Fruit fly (Drosophila melanogaster) whole organism, embryonic: ENCODE measurements around the gene Orct2.

Source experiments
- CG1024 ChIP-seq: fragments of 200-800 bp; sonication (Bioruptor generic); IDR thresholded peaks from 2 replicates; pipeline ENCODE4 v1.3.6; 2022; ENCODE audit warnings: missing biosample characterization, missing genetic modification characterization
- CG10366 ChIP-seq: fragments of 200-800 bp; sonication (Bioruptor generic); IDR thresholded peaks from 2 replicates; pipeline ENCODE4 v1.3.6; 2022; ENCODE audit warnings: missing biosample characterization, missing genetic modification characterization
- CG10431 ChIP-seq: fragments of 200-800 bp; sonication (Bioruptor generic); optimal IDR thresholded peaks from 3 replicates; lab custom pipeline; 2018; ENCODE audit warnings: missing biosample characterization, mild to moderate bottlenecking, missing genetic modification characterization
- CG11696 ChIP-seq: fragments of 200-800 bp; sonication (Bioruptor generic); IDR thresholded peaks from 2 replicates; pipeline ENCODE4 v1.3.6; 2022; ENCODE audit warnings: missing biosample characterization, missing genetic modification characterization
- CG12744 ChIP-seq: fragments of 200-800 bp; sonication (Bioruptor generic); optimal IDR thresholded peaks from 2 replicates; lab custom pipeline; 2016; ENCODE audit warnings: missing biosample characterization, missing genetic modification characterization
- CG13123 ChIP-seq: fragments of 200-800 bp; sonication (Bioruptor generic); optimal IDR thresholded peaks from 2 replicates; lab custom pipeline; 2016; ENCODE audit warnings: missing biosample characterization, missing genetic modification characterization
- CG13296 ChIP-seq: fragments of 200-800 bp; sonication (Bioruptor generic); optimal IDR thresholded peaks from 3 replicates; lab custom pipeline; 2018; ENCODE audit warnings: missing biosample characterization, mild to moderate bottlenecking, missing genetic modification characterization
- CG1603 ChIP-seq: fragments of 200-800 bp; sonication (Bioruptor generic); optimal IDR thresholded peaks from 2 replicates; lab custom pipeline; 2019; ENCODE audit warnings: missing biosample characterization, mild to moderate bottlenecking, missing genetic modification characterization, moderate library complexity
- CG16815 ChIP-seq: fragments of 200-800 bp; sonication (Bioruptor generic); optimal IDR thresholded peaks from 3 replicates; lab custom pipeline; 2017; ENCODE audit warnings: missing biosample characterization, mild to moderate bottlenecking, missing genetic modification characterization
- CG18476 ChIP-seq: fragments of 200-800 bp; sonication (Bioruptor generic); optimal IDR thresholded peaks from 2 replicates; lab custom pipeline; 2016; ENCODE audit warnings: missing biosample characterization, mild to moderate bottlenecking, missing genetic modification characterization
- CG18619 ChIP-seq: fragments of 200-800 bp; sonication (Bioruptor generic); optimal IDR thresholded peaks from 3 replicates; lab custom pipeline; 2017; ENCODE audit warnings: missing biosample characterization, mild to moderate bottlenecking, missing genetic modification characterization
- CG2129 ChIP-seq: fragments of 200-800 bp; sonication (Bioruptor generic); IDR thresholded peaks from 2 replicates; pipeline ENCODE4 v1.3.6; 2022; ENCODE audit warnings: missing biosample characterization, missing genetic modification characterization; ENCODE audit not compliant: partially characterized antibody
- CG30020 ChIP-seq: fragments of 200-800 bp; optimal IDR thresholded peaks from 2 replicates; lab custom pipeline; 2019; ENCODE audit warnings: missing biosample characterization, mild to moderate bottlenecking, missing genetic modification characterization, moderate library complexity
- CG31224 ChIP-seq: fragments of 200-800 bp; sonication (Bioruptor generic); IDR thresholded peaks from 2 replicates; pipeline ENCODE4 v1.3.6; 2022; ENCODE audit warnings: missing biosample characterization, missing genetic modification characterization
- CG34224 ChIP-seq: fragments of 200-800 bp; sonication (Bioruptor generic); IDR thresholded peaks from 3 replicates; pipeline ENCODE4 v1.3.6; 2022; ENCODE audit warnings: missing biosample characterization, missing genetic modification characterization; ENCODE audit not compliant: partially characterized antibody
- CG4820 ChIP-seq: fragments of 200-800 bp; sonication (Bioruptor generic); optimal IDR thresholded peaks from 3 replicates; lab custom pipeline; 2016; ENCODE audit warnings: missing biosample characterization, missing genetic modification characterization
- Camta ChIP-seq: fragments of 200-800 bp; sonication (Bioruptor generic); optimal IDR thresholded peaks from 2 replicates; lab custom pipeline; 2016; ENCODE audit warnings: missing biosample characterization, missing genetic modification characterization
- Dad ChIP-seq: fragments of 200-800 bp; sonication (Bioruptor generic); optimal IDR thresholded peaks from 3 replicates; lab custom pipeline; 2016; ENCODE audit warnings: missing biosample characterization, missing genetic modification characterization
- Fer2 ChIP-seq: fragments of 200-800 bp; sonication (Bioruptor generic); optimal IDR thresholded peaks from 2 replicates; lab custom pipeline; 2018; ENCODE audit warnings: missing biosample characterization, mild to moderate bottlenecking, missing genetic modification characterization, moderate library complexity
- HLH3B ChIP-seq: fragments of 200-800 bp; sonication (Bioruptor generic); IDR thresholded peaks from 2 replicates; pipeline ENCODE4 v1.3.6; 2022; ENCODE audit warnings: missing biosample characterization, missing genetic modification characterization
- HLH4C ChIP-seq: fragments of 200-800 bp; sonication (Bioruptor generic); IDR thresholded peaks from 3 replicates; pipeline ENCODE4 v1.3.6; 2022; ENCODE audit warnings: missing biosample characterization, missing genetic modification characterization; ENCODE audit not compliant: partially characterized antibody
- HmgD ChIP-seq: fragments of 200-800 bp; sonication (Bioruptor generic); optimal IDR thresholded peaks from 3 replicates; lab custom pipeline; 2016; ENCODE audit warnings: missing biosample characterization, missing genetic modification characterization
- Opbp ChIP-seq: fragments of 200-800 bp; sonication (Bioruptor generic); IDR thresholded peaks from 3 replicates; pipeline ENCODE4 v1.3.6; 2022; ENCODE audit warnings: missing biosample characterization, missing genetic modification characterization; ENCODE audit not compliant: partially characterized antibody
- Rfx ChIP-seq: fragments of 200-800 bp; sonication (Bioruptor generic); IDR thresholded peaks from 2 replicates; pipeline ENCODE4 v1.3.6; 2022; ENCODE audit warnings: missing biosample characterization, missing genetic modification characterization
- Spps ChIP-seq: fragments of 200-800 bp; sonication (Bioruptor generic); optimal IDR thresholded peaks from 2 replicates; lab custom pipeline; 2018; ENCODE audit warnings: missing biosample characterization, mild to moderate bottlenecking, missing genetic modification characterization
- Xbp1 ChIP-seq: fragments of 200-800 bp; sonication (Bioruptor generic); optimal IDR thresholded peaks from 3 replicates; lab custom pipeline; 2016; ENCODE audit warnings: missing biosample characterization, mild to moderate bottlenecking, missing genetic modification characterization
- bigmax ChIP-seq: fragments of 200-800 bp; sonication (Bioruptor generic); optimal IDR thresholded peaks from 2 replicates; lab custom pipeline; 2018; ENCODE audit warnings: missing biosample characterization, mild to moderate bottlenecking, missing genetic modification characterization
- btn ChIP-seq: fragments of 200-800 bp; sonication (Bioruptor generic); optimal IDR thresholded peaks from 2 replicates; lab custom pipeline; 2016; ENCODE audit warnings: missing biosample characterization, missing genetic modification characterization
- cas ChIP-seq: fragments of 200-800 bp; sonication (Bioruptor generic); IDR thresholded peaks from 2 replicates; pipeline ENCODE4 v1.3.6; 2022; ENCODE audit warnings: missing biosample characterization, missing genetic modification characterization
- caup ChIP-seq: fragments of 200-800 bp; sonication (Bioruptor generic); optimal IDR thresholded peaks from 3 replicates; lab custom pipeline; 2017; ENCODE audit warnings: missing biosample characterization, mild to moderate bottlenecking, missing genetic modification characterization, moderate library complexity; ENCODE audit not compliant: severe bottlenecking
- ewg ChIP-seq: fragments of 200-800 bp; sonication (Bioruptor generic); optimal IDR thresholded peaks from 3 replicates; lab custom pipeline; 2017; ENCODE audit warnings: mild to moderate bottlenecking, missing biosample characterization, missing genetic modification reagents, missing genetic modification characterization
- fd102C ChIP-seq: fragments of 200-800 bp; sonication (Bioruptor generic); optimal IDR thresholded peaks from 2 replicates; lab custom pipeline; 2018; ENCODE audit warnings: missing biosample characterization, mild to moderate bottlenecking, missing genetic modification characterization, moderate library complexity
- fd3F ChIP-seq: fragments of 200-800 bp; sonication (Bioruptor generic); optimal IDR thresholded peaks from 2 replicates; lab custom pipeline; 2018; ENCODE audit warnings: missing biosample characterization, mild to moderate bottlenecking, missing genetic modification characterization, moderate library complexity
- grau ChIP-seq: fragments of 200-800 bp; optimal IDR thresholded peaks from 3 replicates; lab custom pipeline; 2019; ENCODE audit warnings: missing biosample characterization, mild to moderate bottlenecking, missing genetic modification characterization, moderate library complexity
- hth ChIP-seq: fragments of >200 bp; optimal IDR thresholded peaks from 2 replicates; lab custom pipeline; 2017; ENCODE audit warnings: inconsistent platforms
- knrl ChIP-seq: fragments of 200-800 bp; sonication (Bioruptor generic); IDR thresholded peaks from 3 replicates; pipeline ENCODE4 v1.3.6; 2022; ENCODE audit warnings: missing biosample characterization, missing genetic modification characterization; ENCODE audit not compliant: partially characterized antibody
- lmd ChIP-seq: fragments of 200-800 bp; sonication (Bioruptor generic); IDR thresholded peaks from 2 replicates; pipeline ENCODE4 v1.3.6; 2022; ENCODE audit warnings: missing biosample characterization, missing genetic modification characterization
- p53 ChIP-seq: fragments of 200-800 bp; sonication (Bioruptor generic); optimal IDR thresholded peaks from 2 replicates; lab custom pipeline; 2016; ENCODE audit warnings: missing biosample characterization, missing genetic modification characterization
- pita ChIP-seq: fragments of 200-800 bp; sonication (Bioruptor generic); optimal IDR thresholded peaks from 2 replicates; lab custom pipeline; 2017; ENCODE audit warnings: missing biosample characterization, mild to moderate bottlenecking, missing genetic modification characterization
- pnt ChIP-seq: fragments of 200-800 bp; sonication (Bioruptor generic); optimal IDR thresholded peaks from 3 replicates; lab custom pipeline; 2016; ENCODE audit warnings: missing biosample characterization, missing genetic modification characterization
- row ChIP-seq: fragments of 200-800 bp; sonication (Bioruptor generic); IDR thresholded peaks from 3 replicates; pipeline ENCODE4 v1.3.6; 2022; ENCODE audit warnings: missing biosample characterization, missing genetic modification characterization
- seq ChIP-seq: fragments of 200-800 bp; sonication (Bioruptor generic); IDR thresholded peaks from 2 replicates; pipeline ENCODE4 v1.3.6; 2022; ENCODE audit warnings: missing biosample characterization, missing genetic modification characterization
- sima ChIP-seq: fragments of 200-800 bp; sonication (Bioruptor generic); optimal IDR thresholded peaks from 2 replicates; lab custom pipeline; 2016; ENCODE audit warnings: missing biosample characterization, missing genetic modification characterization
- slp2 ChIP-seq: fragments of 200-800 bp; sonication (Bioruptor generic); optimal IDR thresholded peaks from 2 replicates; lab custom pipeline; 2016; ENCODE audit warnings: missing biosample characterization, missing genetic modification characterization
- sna ChIP-seq: fragments of 200-800 bp; sonication (Bioruptor generic); IDR thresholded peaks from 2 replicates; pipeline ENCODE4 v1.3.6; 2022; ENCODE audit warnings: missing biosample characterization, missing genetic modification characterization; ENCODE audit not compliant: partially characterized antibody
- sqz ChIP-seq: fragments of 200-800 bp; sonication (Bioruptor generic); optimal IDR thresholded peaks from 3 replicates; lab custom pipeline; 2018; ENCODE audit warnings: missing biosample characterization, mild to moderate bottlenecking, missing genetic modification characterization
- toy ChIP-seq: fragments of 200-800 bp; sonication (Bioruptor generic); IDR thresholded peaks from 2 replicates; pipeline ENCODE4 v1.3.6; 2022; ENCODE audit warnings: missing biosample characterization, missing genetic modification characterization
- vvl ChIP-seq: fragments of 200-800 bp; sonication (Bioruptor generic); IDR thresholded peaks from 2 replicates; pipeline ENCODE4 v1.3.6; 2022; ENCODE audit warnings: missing biosample characterization, missing genetic modification characterization
- zen ChIP-seq: fragments of 200-800 bp; sonication (Bioruptor generic); optimal IDR thresholded peaks from 3 replicates; lab custom pipeline; 2018; ENCODE audit warnings: missing biosample characterization, mild to moderate bottlenecking, missing genetic modification characterization, moderate library complexity

Gene Orct2

DNA sequence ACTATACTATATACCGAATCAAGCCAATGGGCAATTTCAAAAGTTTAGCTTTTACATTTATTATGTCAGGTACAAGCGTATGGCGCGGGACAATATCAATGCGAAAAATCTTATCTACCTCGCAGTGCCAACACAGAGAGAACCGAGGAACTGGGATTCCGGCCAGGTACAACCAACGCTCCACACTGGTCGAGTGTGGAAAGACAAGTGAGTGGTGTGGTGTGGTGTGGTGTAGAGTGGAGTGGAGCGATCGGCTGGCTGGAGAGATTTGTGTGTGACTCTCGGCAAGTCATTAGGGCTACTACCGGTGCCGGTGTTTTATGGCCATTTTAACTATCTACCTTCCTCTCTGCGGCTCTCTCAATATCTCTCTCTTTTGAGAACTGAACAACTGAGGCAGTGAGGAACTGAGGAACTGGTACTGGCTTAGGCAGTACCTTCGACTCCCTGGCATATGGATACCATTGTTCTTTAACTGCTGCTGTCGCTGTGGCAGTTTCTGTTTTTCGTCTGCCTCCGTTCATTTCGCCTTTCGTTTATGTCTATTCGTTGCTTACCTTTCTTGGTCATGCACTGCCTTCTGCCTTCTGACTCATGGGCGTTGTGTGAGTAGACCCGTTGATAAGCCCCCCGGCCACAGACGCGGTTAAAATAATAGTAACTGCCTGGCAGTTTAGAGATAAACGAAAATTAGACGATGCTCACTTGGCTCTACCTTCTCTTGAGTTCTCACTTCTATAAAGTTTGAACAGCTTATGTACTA, 13.4 kb upstream of the Orct2 start (continued):
- TF ChIP-seq sna (no peak), HmgD (GFP tag; lab: Kevin White, UChicago) (peak; percentile 49), fd3F (GFP tag; lab: Kevin White, UChicago) (peak; percentile 84), CG18619 (GFP tag; lab: Kevin White, UChicago) (peak; percentile 90), slp2 (GFP tag; lab: Kevin White, UChicago) (peak; percentile 84), CG10431 (GFP tag; lab: Kevin White, UChicago) (no peak), knrl (no peak), Rfx (GFP tag; lab: Robert Waterston, UW) (peak; percentile 93), CG4820 (GFP tag; lab: Kevin White, UChicago) (peak; percentile 85), vvl (GFP tag; lab: Robert Waterston, UW) (peak; percentile 94), zen (tag; lab: Kevin White, UChicago) (peak; percentile 77), CG18476 (GFP tag; lab: Kevin White, UChicago) (peak; percentile 82), Camta (peak; percentile 85), Xbp1 (peak; percentile 87), bigmax (peak; percentile 30), ewg (GFP tag; lab: Kevin White, UChicago) (peak; percentile 82), btn (peak; percentile 85), CG11696 (GFP tag; lab: Robert Waterston, UW) (peak; percentile 99), cas (GFP tag; lab: Robert Waterston, UW) (peak; percentile 44; the same call in 1 of the 2 replicates), CG13123 (GFP tag; lab: Kevin White, UChicago) (peak; percentile 73), CG16815 (GFP tag; lab: Kevin White, UChicago) (peak; percentile 91), CG1024 (GFP tag; lab: Robert Waterston, UW) (peak; percentile 73), Spps (tag; lab: Kevin White, UChicago) (peak; percentile 74), sima (peak; percentile 47), CG1603 (tag; lab: Kevin White, UChicago) (peak; percentile 94), row (GFP tag; lab: Robert Waterston, UW) (peak; percentile 89), caup (peak; percentile 87), p53 (GFP tag; lab: Kevin White, UChicago) (peak; percentile 68), CG2129 (no peak), CG12744 (GFP tag; lab: Kevin White, UChicago) (peak; percentile 72), Dad (GFP tag; lab: Kevin White, UChicago) (peak; percentile 87), HLH3B (GFP tag; lab: Robert Waterston, UW) (peak; percentile 90), pita (no peak), sqz (GFP tag; lab: Kevin White, UChicago) (peak; percentile 28), fd102C (GFP tag; lab: Kevin White, UChicago) (peak; percentile 86), toy (peak; percentile 60), lmd (GFP tag; lab: Robert Waterston, UW) (peak; percentile 87), pnt (GFP tag; lab: Kevin White, UChicago) (peak; percentile 87), Opbp (GFP tag; lab: Robert Waterston, UW) (no peak), CG10366 (peak; percentile 86), CG30020 (peak; percentile 30), CG34224 (GFP tag; lab: Robert Waterston, UW) (no peak; the same call in 1 of the 3 replicates), HLH4C (GFP tag; lab: Robert Waterston, UW) (no peak), CG31224 (peak; percentile 81), hth (lab: Kevin White, UChicago) (no peak), grau (tag; lab: Kevin White, UChicago) (peak; percentile 90), seq (no peak; the same call in 1 of the 2 replicates), CG13296 (GFP tag; lab: Kevin White, UChicago) (peak; percentile 81), Fer2 (tag; lab: Kevin White, UChicago) (peak; percentile 71)
